Fruit fly (Drosophila melanogaster) whole organism, prepupa: ENCODE data around the gene dally.

Experiments
- CG10669 ChIP-seq: fragments of 200-800 bp; sonication (Bioruptor generic); optimal IDR thresholded peaks from 3 replicates; lab custom pipeline; 2018; ENCODE audit warnings: missing biosample characterization, mild to moderate bottlenecking, missing genetic modification characterization, moderate library complexity
- CG11902 ChIP-seq: fragments of 200-800 bp; sonication (Bioruptor generic); optimal IDR thresholded peaks from 3 replicates; lab custom pipeline; 2016; ENCODE audit warnings: missing biosample characterization, missing genetic modification characterization
- CG15336 ChIP-seq: fragments of 200-800 bp; sonication (Bioruptor generic); IDR thresholded peaks from 2 replicates; pipeline ENCODE4 v1.3.6; 2022; ENCODE audit warnings: missing biosample characterization, missing genetic modification characterization
- CG31627 ChIP-seq: fragments of 200-800 bp; sonication (Bioruptor generic); optimal IDR thresholded peaks from 3 replicates; lab custom pipeline; 2016; ENCODE audit warnings: missing biosample characterization, missing genetic modification characterization
- CG6276 ChIP-seq: fragments of 200-800 bp; sonication (Bioruptor generic); optimal IDR thresholded peaks from 2 replicates; lab custom pipeline; 2017; ENCODE audit warnings: missing biosample characterization, mild to moderate bottlenecking, missing genetic modification characterization
- CG6792 ChIP-seq: fragments of 200-800 bp; sonication (Bioruptor generic); optimal IDR thresholded peaks from 3 replicates; lab custom pipeline; 2016; ENCODE audit warnings: missing biosample characterization, missing genetic modification characterization
- CG6854 ChIP-seq: fragments of 200-800 bp; sonication (Bioruptor generic); optimal IDR thresholded peaks from 2 replicates; lab custom pipeline; 2017; ENCODE audit warnings: missing biosample characterization, mild to moderate bottlenecking, missing genetic modification characterization
- CG8632 ChIP-seq: fragments of 200-800 bp; sonication (Bioruptor generic); optimal IDR thresholded peaks from 3 replicates; lab custom pipeline; 2016; ENCODE audit warnings: missing biosample characterization, missing genetic modification characterization
- CG9139 ChIP-seq: fragments of 200-800 bp; sonication (Bioruptor generic); optimal IDR thresholded peaks from 3 replicates; lab custom pipeline; 2017; ENCODE audit warnings: missing biosample characterization, mild to moderate bottlenecking, missing genetic modification characterization
- Eip75B ChIP-seq: fragments of 200-800 bp; sonication (Bioruptor generic); optimal IDR thresholded peaks from 3 replicates; lab custom pipeline; 2016; ENCODE audit warnings: missing biosample characterization, missing genetic modification characterization
- Eip78C ChIP-seq: fragments of 200-800 bp; sonication (Bioruptor generic); peaks from one replicate; lab custom pipeline; 2016; ENCODE audit warnings: missing biosample characterization, missing genetic modification characterization
- Eip93F ChIP-seq: fragments of 200-800 bp; sonication (Bioruptor generic); optimal IDR thresholded peaks from 2 replicates; lab custom pipeline; 2016; ENCODE audit warnings: missing biosample characterization, mild to moderate bottlenecking, missing genetic modification characterization
- Ets96B ChIP-seq: fragments of 200-800 bp; optimal IDR thresholded peaks from 2 replicates; lab custom pipeline; 2019; ENCODE audit warnings: missing biosample characterization, mild to moderate bottlenecking, missing genetic modification characterization, moderate library complexity
- Hr38 ChIP-seq: sonication (Bioruptor generic); optimal IDR thresholded peaks from 2 replicates; lab custom pipeline; 2016; ENCODE audit warnings: missing biosample characterization, missing genetic modification characterization
- Lpt ChIP-seq: fragments of 200-800 bp; sonication (Bioruptor generic); optimal IDR thresholded peaks from 3 replicates; lab custom pipeline; 2016; ENCODE audit warnings: missing biosample characterization, missing genetic modification characterization
- Smox ChIP-seq: fragments of 200-800 bp; sonication (Bioruptor generic); optimal IDR thresholded peaks from 3 replicates; lab custom pipeline; 2016; ENCODE audit warnings: missing biosample characterization, missing genetic modification characterization
- Sox102F ChIP-seq: fragments of 200-800 bp; sonication (Bioruptor generic); optimal IDR thresholded peaks from 2 replicates; lab custom pipeline; 2016; ENCODE audit warnings: missing biosample characterization, mild to moderate bottlenecking, missing genetic modification characterization
- Sox14 ChIP-seq: fragments of 200-800 bp; sonication (Bioruptor generic); optimal IDR thresholded peaks from 3 replicates; lab custom pipeline; 2016; ENCODE audit warnings: missing biosample characterization, missing genetic modification characterization
- Sox15 ChIP-seq: fragments of 200-800 bp; sonication (Bioruptor generic); optimal IDR thresholded peaks from 3 replicates; lab custom pipeline; 2016; ENCODE audit warnings: missing biosample characterization, missing genetic modification characterization
- achi ChIP-seq: fragments of 200-800 bp; sonication (Bioruptor generic); optimal IDR thresholded peaks from 3 replicates; lab custom pipeline; 2016; ENCODE audit warnings: missing biosample characterization, missing genetic modification characterization
- dac ChIP-seq: fragments of 200-800 bp; sonication (Bioruptor generic); optimal IDR thresholded peaks from 2 replicates; lab custom pipeline; 2017; ENCODE audit warnings: missing biosample characterization, mild to moderate bottlenecking, missing genetic modification characterization
- eg ChIP-seq: fragments of 200-800 bp; sonication (Bioruptor generic); IDR thresholded peaks from 3 replicates; pipeline ENCODE4 v1.3.6; 2022; ENCODE audit warnings: missing biosample characterization, missing genetic modification characterization
- esn ChIP-seq: fragments of 200-800 bp; sonication (Bioruptor generic); optimal IDR thresholded peaks from 2 replicates; lab custom pipeline; 2016; ENCODE audit warnings: missing biosample characterization, mild to moderate bottlenecking, missing genetic modification characterization, moderate library complexity
- fd59A ChIP-seq: fragments of 200-800 bp; sonication (Bioruptor generic); optimal IDR thresholded peaks from 2 replicates; lab custom pipeline; 2017; ENCODE audit warnings: missing biosample characterization, mild to moderate bottlenecking, missing genetic modification characterization, missing genetic modification reagents
- fkh ChIP-seq: fragments of 200-800 bp; sonication (Bioruptor generic); optimal IDR thresholded peaks from 3 replicates; lab custom pipeline; 2017; ENCODE audit warnings: missing biosample characterization, mild to moderate bottlenecking, missing genetic modification characterization, moderate library complexity
- lz ChIP-seq: fragments of 200-800 bp; sonication (Bioruptor generic); optimal IDR thresholded peaks from 3 replicates; lab custom pipeline; 2016; ENCODE audit warnings: missing biosample characterization, missing genetic modification characterization
- net ChIP-seq: fragments of 200-800 bp; sonication (Bioruptor generic); optimal IDR thresholded peaks from 3 replicates; lab custom pipeline; 2016; ENCODE audit warnings: missing biosample characterization, missing genetic modification characterization
- pdm3 ChIP-seq: fragments of 200-800 bp; sonication (Bioruptor generic); optimal IDR thresholded peaks from 3 replicates; lab custom pipeline; 2016; ENCODE audit warnings: missing biosample characterization, missing genetic modification characterization
- spab ChIP-seq: fragments of 200-800 bp; sonication (Bioruptor generic); optimal IDR thresholded peaks from 2 replicates; lab custom pipeline; 2017; ENCODE audit warnings: missing biosample characterization, mild to moderate bottlenecking, missing genetic modification characterization, missing genetic modification reagents
- ss ChIP-seq, 2 experiments: fragments of 200-800 bp; sonication (Bioruptor generic); optimal IDR thresholded peaks; 2 replicates in 1 of 2; 3 replicates in 1 of 2; lab custom pipeline; 2017 to 2018; ENCODE audit warnings: mild to moderate bottlenecking in 2 of 2, missing biosample characterization in 2 of 2, missing genetic modification characterization in 2 of 2, moderate library complexity in 1 of 2
- svp ChIP-seq: fragments of 200-800 bp; sonication (Bioruptor generic); peaks from one replicate; lab custom pipeline; 2016; ENCODE audit warnings: missing biosample characterization, missing genetic modification characterization
- topi ChIP-seq: fragments of 200-800 bp; sonication (Bioruptor generic); optimal IDR thresholded peaks from 3 replicates; lab custom pipeline; 2016; ENCODE audit warnings: missing biosample characterization, missing genetic modification characterization
- vri ChIP-seq: fragments of 200-800 bp; sonication (Bioruptor generic); optimal IDR thresholded peaks from 3 replicates; lab custom pipeline; 2016; ENCODE audit warnings: missing biosample characterization, mild to moderate bottlenecking, missing genetic modification characterization

dally gene

dm6 chr3L:8827868-8828159, 509 bp downstream of the dally start:
- TF ChIP-seq ss (GFP tag; optimal IDR thresholded peaks at IDR 0.05; lab: Kevin White, UChicago) (peak in 1 of 2 experiments; percentile 21), Sox14 (no peak), CG9139 (no peak)

- TF ChIP-seq Sox15 (GFP tag; lab: Kevin White, UChicago) (no peak), fkh (no peak), Eip78C (GFP tag; lab: Kevin White, UChicago) (peak; percentile 21), achi (GFP tag; lab: Kevin White, UChicago) (no peak), vri (GFP tag; lab: Kevin White, UChicago) (no peak), CG15336 (no peak)
Measured at dm6 chr3L:8829572-8829971, 2.3 kb downstream of the dally start.

- TF ChIP-seq fkh (peak; percentile 57), Eip78C (GFP tag; lab: Kevin White, UChicago) (peak; percentile 69), Lpt (no peak)
Measured at dm6 chr3L:8830017-8830702, 2.9 kb downstream of the dally start.

- no peak for TF ChIP-seq Hr38 (GFP tag; lab: Kevin White, UChicago)
- no peak for TF ChIP-seq CG31627 (GFP tag; lab: Kevin White, UChicago)
- no peak for TF ChIP-seq CG6854 (GFP tag; lab: Kevin White, UChicago)
- no peak for TF ChIP-seq Eip75B (GFP tag; lab: Kevin White, UChicago)
- no peak for TF ChIP-seq svp (GFP tag; lab: Kevin White, UChicago)
- no peak for TF ChIP-seq CG15336
- TF ChIP-seq net, result no peak
- TF ChIP-seq spab, result no peak
- TF ChIP-seq dac (GFP tag; lab: Kevin White, UChicago), result no peak
- no peak for TF ChIP-seq fkh
- TF ChIP-seq CG6276 (GFP tag; lab: Kevin White, UChicago), result no peak
- TF ChIP-seq CG6792, result no peak
- TF ChIP-seq Lpt, result no peak
- no peak for TF ChIP-seq pdm3 (GFP tag; lab: Kevin White, UChicago)
Measured at dm6 chr3L:8830954-8831353, 3.6 kb downstream of the dally start.

dm6 chr3L:8832737-8833466, 5.6 kb downstream of the dally start:
- TF ChIP-seq CG8632 (GFP tag; lab: Kevin White, UChicago) (no peak), esn (GFP tag; lab: Kevin White, UChicago) (no peak), Eip78C (GFP tag; lab: Kevin White, UChicago) (peak; percentile 25), fd59A (GFP tag; lab: Kevin White, UChicago) (no peak)

dm6 chr3L:8833467-8833802, 6.1 kb downstream of the dally start:
- TF ChIP-seq vri (GFP tag; lab: Kevin White, UChicago), result peak; percentile 20
- TF ChIP-seq CG31627 (GFP tag; lab: Kevin White, UChicago), result no peak

- TF ChIP-seq vri (GFP tag; lab: Kevin White, UChicago) (peak; percentile 14), spab (no peak), eg (GFP tag; lab: Robert Waterston, UW) (0 out of 3 replicates have a peak, but pooled peaks have one; percentile 11), Eip93F (GFP tag; lab: Kevin White, UChicago) (no peak), Sox102F (peak; percentile 3), topi (GFP tag; lab: Kevin White, UChicago) (peak; percentile 23), lz (peak; percentile 6), Eip75B (GFP tag; lab: Kevin White, UChicago) (no peak), CG10669 (GFP tag; lab: Kevin White, UChicago) (no peak), fkh (peak; percentile 87), Ets96B (tag; lab: Kevin White, UChicago) (no peak), CG31627 (GFP tag; lab: Kevin White, UChicago) (no peak), Eip78C (GFP tag; lab: Kevin White, UChicago) (peak; percentile 69), Smox (GFP tag; lab: Kevin White, UChicago) (no peak), net (no peak), esn (GFP tag; lab: Kevin White, UChicago) (peak; percentile 11), Sox15 (GFP tag; lab: Kevin White, UChicago) (no peak), CG11902 (GFP tag; lab: Kevin White, UChicago) (no peak)
Measured at dm6 chr3L:8834486-8834885, 7.2 kb downstream of the dally start.
